Worm (Caenorhabditis elegans) whole organism, late embryonic: ENCODE measurements around the gene efl-2.

Experiments
- C38D4.7 ChIP-seq: fragments of 200-800 bp; sonication (Bioruptor generic); optimal IDR thresholded peaks from 2 replicates; lab custom pipeline; 2018; ENCODE audit warnings: mild to moderate bottlenecking, missing genetic modification characterization, moderate library complexity, missing compliant biosample characterization
- K02D7.2 ChIP-seq: sonication (generic microtip); optimal IDR thresholded peaks from 2 replicates; lab custom pipeline; 2017; ENCODE audit warnings: mild to moderate bottlenecking, missing genetic modification characterization, missing compliant biosample characterization
- ceh-6 ChIP-seq: fragments of 200-800 bp; sonication (Bioruptor generic); optimal IDR thresholded peaks from 2 replicates; lab custom pipeline; 2018; ENCODE audit warnings: mild to moderate bottlenecking, missing genetic modification characterization, missing compliant biosample characterization
- elt-4 ChIP-seq: sonication (generic microtip); optimal IDR thresholded peaks from 2 replicates; lab custom pipeline; 2016; ENCODE audit warnings: missing genetic modification characterization, missing compliant biosample characterization
- fkh-10 ChIP-seq: fragments of 150-350 bp; optimal IDR thresholded peaks from 2 replicates; lab custom pipeline; 2014; ENCODE audit warnings: missing biosample characterization, missing genetic modification reagents, missing genetic modification characterization
- lin-11 ChIP-seq: fragments of 200-800 bp; sonication (Bioruptor generic); optimal IDR thresholded peaks from 2 replicates; lab custom pipeline; 2018; ENCODE audit warnings: mild to moderate bottlenecking, missing genetic modification characterization, missing compliant biosample characterization
- nfya-1 ChIP-seq: sonication (generic microtip); optimal IDR thresholded peaks from 2 replicates; lab custom pipeline; 2017; ENCODE audit warnings: missing genetic modification characterization, mild to moderate bottlenecking, missing compliant biosample characterization, antibody characterized with exemption, moderate library complexity
- nhr-11 ChIP-seq: fragments of 150-350 bp; optimal IDR thresholded peaks from 2 replicates; lab custom pipeline; 2014; ENCODE audit warnings: missing biosample characterization, missing genetic modification characterization
- pat-9 ChIP-seq: fragments of 200-800 bp; sonication (Bioruptor generic); optimal IDR thresholded peaks from 2 replicates; lab custom pipeline; 2018; ENCODE audit warnings: mild to moderate bottlenecking, missing genetic modification characterization, moderate library complexity, missing compliant biosample characterization
- pha-4 ChIP-seq: fragments of 150-350 bp; optimal IDR thresholded peaks from 2 replicates; lab custom pipeline; 2018; ENCODE audit warnings: missing biosample characterization, missing genetic modification reagents, missing genetic modification characterization
- pros-1 ChIP-seq: fragments of 150-350 bp; optimal IDR thresholded peaks from 2 replicates; lab custom pipeline; 2014; ENCODE audit warnings: missing biosample characterization, missing genetic modification reagents, missing genetic modification characterization
- rnt-1 ChIP-seq: sonication (generic microtip); optimal IDR thresholded peaks from 2 replicates; lab custom pipeline; 2016; ENCODE audit warnings: missing genetic modification characterization, missing compliant biosample characterization
- syd-9 ChIP-seq: sonication (generic microtip); optimal IDR thresholded peaks from 2 replicates; lab custom pipeline; 2016; ENCODE audit warnings: mild to moderate bottlenecking, missing genetic modification characterization, moderate library complexity, missing compliant biosample characterization

DNA sequence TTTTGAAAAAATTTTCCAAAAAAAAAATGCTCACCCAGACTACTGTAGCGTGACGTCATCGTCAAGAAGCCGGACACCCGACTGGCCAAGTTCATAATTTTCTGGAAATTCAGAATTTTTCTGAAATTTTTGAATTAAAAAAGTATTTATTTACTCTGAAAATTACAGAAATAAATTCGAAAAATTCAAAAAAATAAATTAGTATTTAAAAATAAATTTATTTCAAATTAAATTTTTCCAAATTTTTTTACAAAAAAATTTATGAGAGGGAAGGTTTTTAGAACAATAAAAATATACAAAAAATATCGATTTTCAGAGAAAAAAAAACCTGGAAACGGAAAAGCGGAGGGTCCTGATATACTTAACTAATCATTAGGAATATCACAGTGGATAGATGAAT lies 30.8 kb downstream of the efl-2 start, which contains the start of gene Y48E1C.4:
- no peak for TF ChIP-seq pros-1 (tag; lab: Kevin White, UChicago)
- TF ChIP-seq lin-11 (tag; lab: Kevin White, UChicago): no peak
- TF ChIP-seq pat-9 (tag; lab: Kevin White, UChicago): no peak
- TF ChIP-seq C38D4.7 (GFP tag; lab: Kevin White, UChicago): no peak
- TF ChIP-seq pha-4 (tag; lab: Kevin White, UChicago): no peak
- TF ChIP-seq K02D7.2 (tag; lab: Kevin White, UChicago): no peak
- TF ChIP-seq fkh-10 (GFP tag; lab: Kevin White, UChicago): no peak
- TF ChIP-seq ceh-6: no peak
- no peak for TF ChIP-seq elt-4 (tag; lab: Kevin White, UChicago)
- no peak for TF ChIP-seq rnt-1
- TF ChIP-seq nhr-11 (tag; lab: Kevin White, UChicago): no peak
- TF ChIP-seq syd-9 (tag; lab: Kevin White, UChicago): no peak
- TF ChIP-seq nfya-1 (tag; lab: Kevin White, UChicago): no peak
